Fruit fly (Drosophila melanogaster) whole organism, embryonic: ENCODE measurements around the gene p24-1.
A peak's percentile ranks its signal among the peaks of the same experiment; 100 is the strongest.

Experiments used
- Awh ChIP-seq: fragments of 200-800 bp; sonication (Bioruptor generic); IDR thresholded peaks from 2 replicates; pipeline ENCODE4, ENCODE4 v1.3.6; 2022; ENCODE audit warnings: missing biosample characterization, missing genetic modification characterization
- Bgb ChIP-seq: fragments of 200-800 bp; sonication (Bioruptor generic); IDR thresholded peaks from 2 replicates; pipeline ENCODE4 v1.3.6; 2022; ENCODE audit warnings: missing biosample characterization, missing genetic modification characterization; ENCODE audit not compliant: partially characterized antibody
- CG10431 ChIP-seq: fragments of 200-800 bp; sonication (Bioruptor generic); optimal IDR thresholded peaks from 3 replicates; lab custom pipeline; 2018; ENCODE audit warnings: missing biosample characterization, mild to moderate bottlenecking, missing genetic modification characterization
- CG12104 ChIP-seq: fragments of 200-800 bp; sonication (Bioruptor generic); optimal IDR thresholded peaks from 3 replicates; lab custom pipeline; 2016; ENCODE audit warnings: missing biosample characterization, missing genetic modification characterization
- CG12744 ChIP-seq: fragments of 200-800 bp; sonication (Bioruptor generic); optimal IDR thresholded peaks from 2 replicates; lab custom pipeline; 2016; ENCODE audit warnings: missing biosample characterization, missing genetic modification characterization
- CG15601 ChIP-seq: fragments of 200-800 bp; sonication (Bioruptor generic); optimal IDR thresholded peaks from 3 replicates; lab custom pipeline; 2019; ENCODE audit warnings: missing biosample characterization, mild to moderate bottlenecking, missing genetic modification characterization, moderate library complexity
- CG17359 ChIP-seq: fragments of 200-800 bp; sonication (Bioruptor generic); optimal IDR thresholded peaks from 3 replicates; lab custom pipeline; 2018; ENCODE audit warnings: missing biosample characterization, mild to moderate bottlenecking, missing genetic modification characterization, moderate library complexity
- CG17829 ChIP-seq: fragments of 200-800 bp; optimal IDR thresholded peaks from 2 replicates; lab custom pipeline; 2019; ENCODE audit warnings: missing biosample characterization, mild to moderate bottlenecking, missing genetic modification characterization, moderate library complexity
- CG2120 ChIP-seq: fragments of 200-800 bp; sonication (Bioruptor generic); optimal IDR thresholded peaks from 3 replicates; lab custom pipeline; 2016; ENCODE audit warnings: missing biosample characterization, missing genetic modification characterization
- CG2129 ChIP-seq: fragments of 200-800 bp; sonication (Bioruptor generic); IDR thresholded peaks from 2 replicates; pipeline ENCODE4 v1.3.6; 2022; ENCODE audit warnings: missing biosample characterization, missing genetic modification characterization; ENCODE audit not compliant: partially characterized antibody
- CG2889 ChIP-seq: fragments of 200-800 bp; sonication (Bioruptor generic); IDR thresholded peaks from 3 replicates; pipeline ENCODE4 v1.3.6; 2022; ENCODE audit warnings: missing biosample characterization, missing genetic modification characterization
- CG3163 ChIP-seq: fragments of 200-800 bp; sonication (Bioruptor generic); optimal IDR thresholded peaks from 3 replicates; lab custom pipeline; 2016; ENCODE audit warnings: missing biosample characterization, missing genetic modification characterization
- CG3995 ChIP-seq: fragments of 200-800 bp; sonication (Bioruptor generic); optimal IDR thresholded peaks from 3 replicates; lab custom pipeline; 2016; ENCODE audit warnings: missing biosample characterization, missing genetic modification characterization
- CG6854 ChIP-seq: fragments of 200-800 bp; sonication (Bioruptor generic); optimal IDR thresholded peaks from 3 replicates; lab custom pipeline; 2017; ENCODE audit warnings: missing biosample characterization, mild to moderate bottlenecking, missing genetic modification characterization
- CG8281 ChIP-seq: fragments of 200-800 bp; sonication (Bioruptor generic); optimal IDR thresholded peaks from 2 replicates; lab custom pipeline; 2018; ENCODE audit warnings: missing biosample characterization, mild to moderate bottlenecking, missing genetic modification characterization, moderate library complexity
- CG8290 ChIP-seq, 3 experiments: fragments of 200-800 bp; sonication (Bioruptor generic); optimal IDR thresholded peaks; 2 replicates each; lab custom pipeline; 2016 to 2019; ENCODE audit warnings: missing biosample characterization in 3 of 3, missing genetic modification characterization in 3 of 3, mild to moderate bottlenecking in 2 of 3, moderate library complexity in 1 of 3
- CG9797 ChIP-seq: fragments of 200-800 bp; sonication (Bioruptor generic); optimal IDR thresholded peaks from 3 replicates; lab custom pipeline; 2018; ENCODE audit warnings: missing biosample characterization, mild to moderate bottlenecking, missing genetic modification characterization
- Camta ChIP-seq: fragments of 200-800 bp; sonication (Bioruptor generic); optimal IDR thresholded peaks from 2 replicates; lab custom pipeline; 2016; ENCODE audit warnings: missing biosample characterization, missing genetic modification characterization
- Chrac-16 ChIP-seq: fragments of 200-800 bp; sonication (Bioruptor generic); optimal IDR thresholded peaks from 3 replicates; lab custom pipeline; 2016; ENCODE audit warnings: missing biosample characterization, missing genetic modification characterization
- CrebB ChIP-seq: fragments of 200-800 bp; sonication (Bioruptor generic); optimal IDR thresholded peaks from 3 replicates; lab custom pipeline; 2018; ENCODE audit warnings: missing biosample characterization, mild to moderate bottlenecking, missing genetic modification characterization
- D ChIP-seq, 2 experiments: fragments of 200-800 bp in 1 of 2; fragments of >200 bp in 1 of 2; sonication (Bioruptor generic) in 1 of 2; optimal IDR thresholded peaks; 2 replicates in 1 of 2; 3 replicates in 1 of 2; lab custom pipeline; 2017; ENCODE audit warnings: mild to moderate bottlenecking in 1 of 2, missing biosample characterization in 1 of 2, missing genetic modification characterization in 1 of 2, missing genetic modification reagents in 1 of 2
- Dad ChIP-seq: fragments of 200-800 bp; sonication (Bioruptor generic); optimal IDR thresholded peaks from 3 replicates; lab custom pipeline; 2016; ENCODE audit warnings: missing biosample characterization, missing genetic modification characterization
- Dfd ChIP-seq, 2 experiments: fragments of >200 bp; optimal IDR thresholded peaks; 2 replicates each; lab custom pipeline; 2017; ENCODE audit warnings: missing biosample characterization in 2 of 2, missing genetic modification characterization in 2 of 2
- Doc3 ChIP-seq: fragments of 200-800 bp; sonication (Bioruptor generic); IDR thresholded peaks from 3 replicates; pipeline ENCODE4 v1.3.6; 2022; ENCODE audit warnings: missing biosample characterization, missing genetic modification characterization; ENCODE audit not compliant: partially characterized antibody
- Dref ChIP-seq: fragments of 200-800 bp; sonication (Bioruptor generic); IDR thresholded peaks from 2 replicates; pipeline ENCODE4 v1.3.6; 2022; ENCODE audit warnings: missing biosample characterization, missing genetic modification characterization
- Gug ChIP-seq: fragments of 200-800 bp; sonication (Bioruptor generic); IDR thresholded peaks from 4 replicates; pipeline ENCODE4 v1.3.6; 2022; ENCODE audit warnings: missing biosample characterization, missing genetic modification characterization
- Hmr ChIP-seq: fragments of 200-800 bp; sonication (Bioruptor generic); optimal IDR thresholded peaks from 3 replicates; lab custom pipeline; 2017; ENCODE audit warnings: mild to moderate bottlenecking, missing biosample characterization, missing genetic modification reagents, missing genetic modification characterization
- Lhr ChIP-seq: fragments of 200-800 bp; sonication (Bioruptor generic); optimal IDR thresholded peaks from 3 replicates; lab custom pipeline; 2017; ENCODE audit warnings: mild to moderate bottlenecking, missing biosample characterization, missing genetic modification reagents, missing genetic modification characterization
- PHDP ChIP-seq: fragments of 200-800 bp; sonication (Bioruptor generic); optimal IDR thresholded peaks from 3 replicates; lab custom pipeline; 2018; ENCODE audit warnings: missing biosample characterization, mild to moderate bottlenecking, missing genetic modification characterization, moderate library complexity
- Ptx1 ChIP-seq: fragments of 200-800 bp; sonication (Bioruptor generic); IDR thresholded peaks from 2 replicates; pipeline ENCODE4 v1.3.6; 2022; ENCODE audit warnings: missing biosample characterization, missing genetic modification characterization
- Trl ChIP-seq, 3 experiments: fragments of >200 bp in 2 of 3; fragments of 200-800 bp in 1 of 3; sonication (Bioruptor generic) in 1 of 3; optimal IDR thresholded peaks; 2 replicates in 1 of 3; 3 replicates in 2 of 3; lab custom pipeline; 2016 to 2017; ENCODE audit warnings: missing biosample characterization in 1 of 3, missing genetic modification characterization in 1 of 3
- YL-1 ChIP-seq: fragments of 200-800 bp; sonication (Bioruptor generic); optimal IDR thresholded peaks from 3 replicates; lab custom pipeline; 2017; ENCODE audit warnings: missing biosample characterization, mild to moderate bottlenecking, missing genetic modification characterization
- bowl ChIP-seq: fragments of 200-800 bp; sonication (Bioruptor generic); IDR thresholded peaks from 2 replicates; pipeline ENCODE4 v1.3.6; 2022; ENCODE audit warnings: missing biosample characterization, missing genetic modification characterization
- bsh ChIP-seq, 2 experiments: fragments of 200-800 bp; sonication (Bioruptor generic); optimal IDR thresholded peaks; 2 replicates each; lab custom pipeline; 2017 to 2018; ENCODE audit warnings: mild to moderate bottlenecking in 2 of 2, missing biosample characterization in 2 of 2, missing genetic modification characterization in 2 of 2, moderate library complexity in 1 of 2
- chinmo ChIP-seq: fragments of 200-800 bp; sonication (Bioruptor generic); IDR thresholded peaks from 4 replicates; pipeline ENCODE4 v1.3.6; 2022; ENCODE audit warnings: missing biosample characterization, missing genetic modification characterization; ENCODE audit not compliant: partially characterized antibody
- crol ChIP-seq: fragments of 200-800 bp; sonication (Bioruptor generic); IDR thresholded peaks from 2 replicates; pipeline ENCODE4 v1.3.6; 2022; ENCODE audit warnings: missing biosample characterization, missing genetic modification characterization
- dysf ChIP-seq: fragments of 200-800 bp; sonication (Bioruptor generic); IDR thresholded peaks from 3 replicates; pipeline ENCODE4 v1.3.6; 2022; ENCODE audit warnings: missing biosample characterization, missing genetic modification characterization
- grau ChIP-seq: fragments of 200-800 bp; optimal IDR thresholded peaks from 3 replicates; lab custom pipeline; 2019; ENCODE audit warnings: missing biosample characterization, mild to moderate bottlenecking, missing genetic modification characterization, moderate library complexity
- inv ChIP-seq: fragments of 200-800 bp; sonication (Bioruptor generic); IDR thresholded peaks from 2 replicates; pipeline ENCODE4 v1.3.6; 2022; ENCODE audit warnings: missing biosample characterization, missing genetic modification characterization; ENCODE audit not compliant: partially characterized antibody
- lab ChIP-seq: fragments of 200-800 bp; sonication (Bioruptor generic); optimal IDR thresholded peaks from 3 replicates; lab custom pipeline; 2017; ENCODE audit warnings: missing biosample characterization, missing genetic modification characterization, mild to moderate bottlenecking, moderate library complexity, missing genetic modification reagents
- lbe ChIP-seq: fragments of 200-800 bp; sonication (Bioruptor generic); optimal IDR thresholded peaks from 2 replicates; lab custom pipeline; 2016; ENCODE audit warnings: missing biosample characterization, mild to moderate bottlenecking, missing genetic modification characterization
- row ChIP-seq: fragments of 200-800 bp; sonication (Bioruptor generic); IDR thresholded peaks from 3 replicates; pipeline ENCODE4 v1.3.6; 2022; ENCODE audit warnings: missing biosample characterization, missing genetic modification characterization
- sens ChIP-seq: fragments of 200-800 bp; sonication (Bioruptor generic); peaks from one replicate; lab custom pipeline; 2016; ENCODE audit warnings: missing biosample characterization, missing genetic modification characterization
- sim ChIP-seq: fragments of 200-800 bp; sonication (Bioruptor generic); IDR thresholded peaks from 2 replicates; pipeline ENCODE4 v1.3.6; 2022; ENCODE audit warnings: missing biosample characterization, missing genetic modification characterization
- slbo ChIP-seq: fragments of 200-800 bp; sonication (Bioruptor generic); IDR thresholded peaks from 2 replicates; pipeline ENCODE4 v1.3.6; 2022; ENCODE audit warnings: missing biosample characterization, missing genetic modification characterization
- sna ChIP-seq: fragments of 200-800 bp; sonication (Bioruptor generic); IDR thresholded peaks from 2 replicates; pipeline ENCODE4 v1.3.6; 2022; ENCODE audit warnings: missing biosample characterization, missing genetic modification characterization; ENCODE audit not compliant: partially characterized antibody
- sob ChIP-seq: fragments of 200-800 bp; sonication (Bioruptor generic); IDR thresholded peaks from 2 replicates; pipeline ENCODE4 v1.3.6; 2022; ENCODE audit warnings: missing biosample characterization, missing genetic modification characterization
- stc ChIP-seq: fragments of 200-800 bp; sonication (Bioruptor generic); IDR thresholded peaks from 2 replicates; pipeline ENCODE4 v1.3.6; 2022; ENCODE audit warnings: missing biosample characterization, missing genetic modification characterization
- tna ChIP-seq: fragments of 200-800 bp; sonication (Bioruptor generic); IDR thresholded peaks from 2 replicates; pipeline ENCODE4 v1.3.6; 2022; ENCODE audit warnings: missing biosample characterization, missing genetic modification characterization; ENCODE audit not compliant: partially characterized antibody

Gene p24-1

dm6 chrX:11852310-11852709 is at the start of gene p24-1 (continued):
- peak in 1 of 2 experiments; percentile 8 for TF ChIP-seq bsh (GFP tag; optimal IDR thresholded peaks at IDR 0.05; lab: Kevin White, UChicago)
- TF ChIP-seq chinmo, result peak; percentile 90; the same call in 2 of the 4 replicates
- peak; percentile 30 for TF ChIP-seq PHDP (tag; lab: Kevin White, UChicago)
- peak; percentile 43 for TF ChIP-seq CG3163 (GFP tag; lab: Kevin White, UChicago)
- peak; percentile 80 for TF ChIP-seq sob
- no peak for TF ChIP-seq crol (GFP tag; lab: Robert Waterston, UW)
- peak; percentile 50 for TF ChIP-seq CG17829 (tag; lab: Kevin White, UChicago)
- TF ChIP-seq CG2129 (GFP tag; lab: Robert Waterston, UW), result peak; percentile 53
- peak; percentile 94 for TF ChIP-seq CG3995 (GFP tag; lab: Kevin White, UChicago)
- peak; percentile 87 for TF ChIP-seq CG8290 (GFP tag; optimal IDR thresholded peaks at IDR 0.05; lab: Kevin White, UChicago)
- peak in 1 of 2 experiments; percentile 91 for TF ChIP-seq CG8290 (tag; optimal IDR thresholded peaks at IDR 0.05; lab: Kevin White, UChicago)
- TF ChIP-seq Bgb (GFP tag; lab: Robert Waterston, UW), result peak; percentile 93
- peak; percentile 81 for TF ChIP-seq slbo (GFP tag; lab: Robert Waterston, UW)
- peak; percentile 50 for TF ChIP-seq Hmr
- peak; percentile 53 for TF ChIP-seq CG9797 (GFP tag; lab: Kevin White, UChicago)
- no peak for TF ChIP-seq CG8281
- peak; percentile 37; the same call in 2 of the 3 replicates for TF ChIP-seq dysf (GFP tag; lab: Robert Waterston, UW)
- TF ChIP-seq CG12104, result no peak
- TF ChIP-seq CG6854, result no peak
- TF ChIP-seq grau (tag; lab: Kevin White, UChicago), result peak; percentile 40
- peak; percentile 0 for TF ChIP-seq Camta (GFP tag; lab: Kevin White, UChicago)
- TF ChIP-seq sna (GFP tag; lab: Robert Waterston, UW), result peak; percentile 82
- TF ChIP-seq Dad (GFP tag; lab: Kevin White, UChicago), result peak; percentile 52
- peak; percentile 81 for TF ChIP-seq CG2120 (GFP tag; lab: Kevin White, UChicago)
- TF ChIP-seq Gug (GFP tag; lab: Robert Waterston, UW), result peak; percentile 56; the same call in 2 of the 4 replicates
- TF ChIP-seq D (optimal IDR thresholded peaks at IDR 0.05; lab: Kevin White, UChicago), result no peak
- TF ChIP-seq D (GFP tag; optimal IDR thresholded peaks at IDR 0.05; lab: Kevin White, UChicago), result no peak
- peak; percentile 78 for TF ChIP-seq tna (GFP tag; lab: Robert Waterston, UW)
- TF ChIP-seq CG15601 (tag; lab: Kevin White, UChicago), result peak; percentile 34
- peak; percentile 29; the same call in 1 of the 2 replicates for TF ChIP-seq Ptx1 (GFP tag; lab: Robert Waterston, UW)
- TF ChIP-seq Dfd (GFP tag; optimal IDR thresholded peaks at IDR 0.05; lab: Kevin White, UChicago), result no peak
- no peak for TF ChIP-seq sim (GFP tag; lab: Robert Waterston, UW)
- TF ChIP-seq inv (GFP tag; lab: Robert Waterston, UW), result peak; percentile 82
- no peak for TF ChIP-seq CG10431
- TF ChIP-seq lbe (GFP tag; lab: Kevin White, UChicago), result peak; percentile 49
- TF ChIP-seq CrebB (tag; lab: Kevin White, UChicago), result peak; percentile 7
- peak; percentile 90 for TF ChIP-seq YL-1 (GFP tag; lab: Kevin White, UChicago)
- peak; percentile 54 for TF ChIP-seq row (GFP tag; lab: Robert Waterston, UW)
- no peak for TF ChIP-seq CG2889 (GFP tag; lab: Robert Waterston, UW)
- no peak for TF ChIP-seq Trl (optimal IDR thresholded peaks at IDR 0.05; lab: Kevin White, UChicago)
- peak; percentile 53 for TF ChIP-seq Trl (GFP tag; optimal IDR thresholded peaks at IDR 0.05; lab: Kevin White, UChicago)
- no peak for TF ChIP-seq bowl (GFP tag; lab: Robert Waterston, UW)
- peak; percentile 16 for TF ChIP-seq Chrac-16
- TF ChIP-seq Doc3, result peak; percentile 70
- peak; percentile 90 for TF ChIP-seq Dref (GFP tag; lab: Robert Waterston, UW)
- no peak for TF ChIP-seq Awh (GFP tag; lab: Robert Waterston, UW)
- no peak; the same call in 1 of the 2 replicates for TF ChIP-seq stc (GFP tag; lab: Robert Waterston, UW)
- peak; percentile 11 for TF ChIP-seq Lhr (GFP tag; lab: Kevin White, UChicago)
- TF ChIP-seq CG12744 (GFP tag; lab: Kevin White, UChicago), result no peak
- peak; percentile 65 for TF ChIP-seq lab (GFP tag; lab: Kevin White, UChicago)
- peak; percentile 23 for TF ChIP-seq CG17359 (tag; lab: Kevin White, UChicago)
- TF ChIP-seq sens (GFP tag; lab: Kevin White, UChicago), result peak; percentile 67
